Fruit fly (Drosophila melanogaster) whole organism, prepupa: ENCODE measurements around the gene HGTX.

Experiments used
- Blimp-1 ChIP-seq: fragments of 200-800 bp; sonication (Bioruptor generic); optimal IDR thresholded peaks from 3 replicates; lab custom pipeline; 2017; ENCODE audit warnings: missing biosample characterization, missing genetic modification characterization, mild to moderate bottlenecking, moderate library complexity, missing genetic modification reagents
- CG10631 ChIP-seq: fragments of 200-800 bp; sonication (Bioruptor generic); optimal IDR thresholded peaks from 2 replicates; lab custom pipeline; 2016; ENCODE audit warnings: missing biosample characterization, missing genetic modification characterization
- CG11902 ChIP-seq: fragments of 200-800 bp; sonication (Bioruptor generic); optimal IDR thresholded peaks from 3 replicates; lab custom pipeline; 2016; ENCODE audit warnings: missing biosample characterization, missing genetic modification characterization
- CG16779 ChIP-seq: fragments of 200-800 bp; sonication (Bioruptor generic); optimal IDR thresholded peaks from 3 replicates; lab custom pipeline; 2017; ENCODE audit warnings: missing biosample characterization, mild to moderate bottlenecking, missing genetic modification characterization
- CG31627 ChIP-seq: fragments of 200-800 bp; sonication (Bioruptor generic); optimal IDR thresholded peaks from 3 replicates; lab custom pipeline; 2016; ENCODE audit warnings: missing biosample characterization, missing genetic modification characterization
- CG34406 ChIP-seq: fragments of 200-800 bp; sonication (Bioruptor generic); optimal IDR thresholded peaks from 3 replicates; lab custom pipeline; 2016; ENCODE audit warnings: missing biosample characterization, missing genetic modification characterization
- CG4318 ChIP-seq: fragments of 200-800 bp; sonication (Bioruptor generic); optimal IDR thresholded peaks from 3 replicates; lab custom pipeline; 2017; ENCODE audit warnings: missing biosample characterization, mild to moderate bottlenecking, missing genetic modification characterization
- CG6163 ChIP-seq: fragments of 200-800 bp; sonication (Bioruptor generic); IDR thresholded peaks from 3 replicates; pipeline ENCODE4 v1.3.6; 2022; ENCODE audit warnings: missing biosample characterization, missing genetic modification characterization
- CG6276 ChIP-seq: fragments of 200-800 bp; sonication (Bioruptor generic); optimal IDR thresholded peaks from 2 replicates; lab custom pipeline; 2017; ENCODE audit warnings: missing biosample characterization, mild to moderate bottlenecking, missing genetic modification characterization
- CG6792 ChIP-seq: fragments of 200-800 bp; sonication (Bioruptor generic); optimal IDR thresholded peaks from 3 replicates; lab custom pipeline; 2016; ENCODE audit warnings: missing biosample characterization, missing genetic modification characterization
- CG6854 ChIP-seq: fragments of 200-800 bp; sonication (Bioruptor generic); optimal IDR thresholded peaks from 2 replicates; lab custom pipeline; 2017; ENCODE audit warnings: missing biosample characterization, mild to moderate bottlenecking, missing genetic modification characterization
- CG8119 ChIP-seq: fragments of 200-800 bp; sonication (Bioruptor generic); IDR thresholded peaks from 3 replicates; pipeline ENCODE4 v1.3.6; 2022; ENCODE audit warnings: missing biosample characterization, missing genetic modification characterization
- CG8319 ChIP-seq: fragments of 200-800 bp; sonication (Bioruptor generic); optimal IDR thresholded peaks from 3 replicates; lab custom pipeline; 2016; ENCODE audit warnings: missing biosample characterization, missing genetic modification characterization
- CG8632 ChIP-seq: fragments of 200-800 bp; sonication (Bioruptor generic); optimal IDR thresholded peaks from 3 replicates; lab custom pipeline; 2016; ENCODE audit warnings: missing biosample characterization, missing genetic modification characterization
- Eip75B ChIP-seq: fragments of 200-800 bp; sonication (Bioruptor generic); optimal IDR thresholded peaks from 3 replicates; lab custom pipeline; 2016; ENCODE audit warnings: missing biosample characterization, missing genetic modification characterization
- Eip93F ChIP-seq: fragments of 200-800 bp; sonication (Bioruptor generic); optimal IDR thresholded peaks from 2 replicates; lab custom pipeline; 2016; ENCODE audit warnings: missing biosample characterization, mild to moderate bottlenecking, missing genetic modification characterization
- Ets21C ChIP-seq: fragments of 200-800 bp; sonication (Bioruptor generic); optimal IDR thresholded peaks from 3 replicates; lab custom pipeline; 2016; ENCODE audit warnings: missing biosample characterization, missing genetic modification characterization
- Ets96B ChIP-seq: fragments of 200-800 bp; optimal IDR thresholded peaks from 2 replicates; lab custom pipeline; 2019; ENCODE audit warnings: missing biosample characterization, mild to moderate bottlenecking, missing genetic modification characterization, moderate library complexity
- Gug ChIP-seq: fragments of 200-800 bp; sonication (Bioruptor generic); IDR thresholded peaks from 2 replicates; pipeline ENCODE4 v1.3.6; 2022; ENCODE audit warnings: missing biosample characterization, missing genetic modification characterization
- Hr39 ChIP-seq: fragments of 200-800 bp; sonication (Bioruptor generic); optimal IDR thresholded peaks from 2 replicates; lab custom pipeline; 2016; ENCODE audit warnings: missing biosample characterization, missing genetic modification characterization
- Hr4 ChIP-seq: fragments of 200-800 bp; sonication (Bioruptor generic); optimal IDR thresholded peaks from 3 replicates; lab custom pipeline; 2016; ENCODE audit warnings: missing biosample characterization, missing genetic modification characterization
- Sox102F ChIP-seq: fragments of 200-800 bp; sonication (Bioruptor generic); optimal IDR thresholded peaks from 2 replicates; lab custom pipeline; 2016; ENCODE audit warnings: missing biosample characterization, mild to moderate bottlenecking, missing genetic modification characterization
- cyc ChIP-seq: fragments of 200-800 bp; sonication (Bioruptor generic); optimal IDR thresholded peaks from 3 replicates; lab custom pipeline; 2016; ENCODE audit warnings: missing biosample characterization, missing genetic modification characterization
- eg ChIP-seq: fragments of 200-800 bp; sonication (Bioruptor generic); IDR thresholded peaks from 3 replicates; pipeline ENCODE4 v1.3.6; 2022; ENCODE audit warnings: missing biosample characterization, missing genetic modification characterization
- esn ChIP-seq: fragments of 200-800 bp; sonication (Bioruptor generic); optimal IDR thresholded peaks from 2 replicates; lab custom pipeline; 2016; ENCODE audit warnings: missing biosample characterization, mild to moderate bottlenecking, missing genetic modification characterization, moderate library complexity
- fd59A ChIP-seq: fragments of 200-800 bp; sonication (Bioruptor generic); optimal IDR thresholded peaks from 2 replicates; lab custom pipeline; 2017; ENCODE audit warnings: missing biosample characterization, mild to moderate bottlenecking, missing genetic modification characterization, missing genetic modification reagents
- fd85E ChIP-seq: fragments of 200-800 bp; sonication (Bioruptor generic); optimal IDR thresholded peaks from 3 replicates; lab custom pipeline; 2016; ENCODE audit warnings: missing biosample characterization, missing genetic modification characterization
- fkh ChIP-seq: fragments of 200-800 bp; sonication (Bioruptor generic); optimal IDR thresholded peaks from 3 replicates; lab custom pipeline; 2017; ENCODE audit warnings: missing biosample characterization, mild to moderate bottlenecking, missing genetic modification characterization, moderate library complexity
- net ChIP-seq: fragments of 200-800 bp; sonication (Bioruptor generic); optimal IDR thresholded peaks from 3 replicates; lab custom pipeline; 2016; ENCODE audit warnings: missing biosample characterization, missing genetic modification characterization
- salr ChIP-seq, 2 experiments: fragments of 200-800 bp; sonication (Bioruptor generic); optimal IDR thresholded peaks; 3 replicates each; lab custom pipeline; 2016 to 2018; ENCODE audit warnings: missing biosample characterization in 2 of 2, missing genetic modification characterization in 2 of 2, mild to moderate bottlenecking in 1 of 2
- svp ChIP-seq: fragments of 200-800 bp; sonication (Bioruptor generic); peaks from one replicate; lab custom pipeline; 2016; ENCODE audit warnings: missing biosample characterization, missing genetic modification characterization
- topi ChIP-seq: fragments of 200-800 bp; sonication (Bioruptor generic); optimal IDR thresholded peaks from 3 replicates; lab custom pipeline; 2016; ENCODE audit warnings: missing biosample characterization, missing genetic modification characterization
- vri ChIP-seq: fragments of 200-800 bp; sonication (Bioruptor generic); optimal IDR thresholded peaks from 3 replicates; lab custom pipeline; 2016; ENCODE audit warnings: missing biosample characterization, mild to moderate bottlenecking, missing genetic modification characterization

The HGTX gene

DNA sequence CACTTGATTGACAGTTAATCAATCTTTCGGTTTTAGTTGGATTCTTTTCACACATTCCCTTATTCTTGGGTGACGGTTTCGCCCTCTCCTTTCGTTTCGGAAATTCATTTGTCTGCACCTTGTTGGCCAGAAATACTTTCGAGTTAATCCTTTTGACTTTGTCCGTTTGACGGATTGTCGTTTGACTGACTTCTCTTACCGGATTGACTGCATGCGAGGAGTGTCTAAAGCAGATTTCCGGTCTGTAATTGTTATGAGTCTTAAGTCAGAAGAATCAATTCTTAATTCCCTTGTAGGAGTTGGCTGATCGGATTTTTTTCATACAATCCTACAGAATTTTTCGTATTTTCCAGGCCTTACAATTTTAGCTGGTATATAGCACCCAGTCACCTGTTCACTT lies 16.6 kb downstream of the HGTX start:
- TF ChIP-seq fd59A (GFP tag; lab: Kevin White, UChicago) (no peak), CG8632 (no peak), CG6276 (no peak), Hr4 (GFP tag; lab: Kevin White, UChicago) (no peak), CG16779 (no peak), CG6163 (GFP tag; lab: Robert Waterston, UW) (no peak), Sox102F (GFP tag; lab: Kevin White, UChicago) (no peak), net (GFP tag; lab: Kevin White, UChicago) (no peak), salr (GFP tag; optimal IDR thresholded peaks at IDR 0.05; lab: Kevin White, UChicago) (no peak), Blimp-1 (GFP tag; lab: Kevin White, UChicago) (no peak), eg (GFP tag; lab: Robert Waterston, UW) (no peak), Ets96B (tag; lab: Kevin White, UChicago) (no peak)

- TF ChIP-seq salr (GFP tag; optimal IDR thresholded peaks at IDR 0.05; lab: Kevin White, UChicago), result no peak
- no peak for TF ChIP-seq CG8319 (GFP tag; lab: Kevin White, UChicago)
- TF ChIP-seq eg (GFP tag; lab: Robert Waterston, UW), result no peak
- TF ChIP-seq cyc (GFP tag; lab: Kevin White, UChicago), result no peak
- no peak for TF ChIP-seq CG31627 (GFP tag; lab: Kevin White, UChicago)
- no peak for TF ChIP-seq esn (GFP tag; lab: Kevin White, UChicago)
- TF ChIP-seq Hr39 (GFP tag; lab: Kevin White, UChicago), result no peak
- TF ChIP-seq fd85E (GFP tag; lab: Kevin White, UChicago), result no peak
- no peak for TF ChIP-seq CG4318 (GFP tag; lab: Kevin White, UChicago)
- TF ChIP-seq Eip75B (GFP tag; lab: Kevin White, UChicago), result no peak
- no peak for TF ChIP-seq CG34406 (GFP tag; lab: Kevin White, UChicago)
- TF ChIP-seq CG6854, result no peak
- TF ChIP-seq Gug (GFP tag; lab: Robert Waterston, UW), result no peak
- TF ChIP-seq, all 60 proteins: peak for 0
These were observed 19.0 kb downstream of the HGTX start for dm6 chr3L:14580294-14580693.

dm6 chr3L:14578896-14579295 lies 20.4 kb downstream of the HGTX start:
- TF ChIP-seq svp (GFP tag; lab: Kevin White, UChicago), result peak; percentile 24
- TF ChIP-seq fkh (GFP tag; lab: Kevin White, UChicago), result peak; percentile 10
- no peak for TF ChIP-seq CG8119

- no peak for TF ChIP-seq vri
- no peak for TF ChIP-seq CG10631
- no peak for TF ChIP-seq topi
- no peak for TF ChIP-seq CG11902 (GFP tag; lab: Kevin White, UChicago)
- TF ChIP-seq CG16779, result no peak
These were observed 23.4 kb downstream of the HGTX start for dm6 chr3L:14575974-14576373.

DNA sequence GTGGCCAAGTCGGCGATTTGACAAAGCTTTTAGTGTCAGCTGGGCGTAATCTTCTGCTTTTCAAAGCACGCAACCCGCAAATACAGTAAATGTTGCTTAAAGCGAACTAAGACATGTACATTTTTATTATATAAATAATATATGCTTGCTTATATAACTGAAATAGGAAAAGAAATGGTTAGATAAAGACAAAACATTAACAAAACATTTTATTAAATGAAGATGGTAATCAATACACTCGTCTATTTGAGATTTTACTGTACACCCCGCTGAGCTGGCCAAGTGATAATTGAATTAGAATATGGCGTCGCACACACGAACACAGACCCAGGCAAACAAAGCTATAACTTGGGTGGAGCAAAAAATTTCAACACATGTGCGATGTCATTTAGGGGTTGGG lies 24.7 kb downstream of the HGTX start:
- TF ChIP-seq Eip93F (GFP tag; lab: Kevin White, UChicago) (no peak), Ets21C (GFP tag; lab: Kevin White, UChicago) (no peak), vri (no peak), CG8632 (no peak), CG6792 (GFP tag; lab: Kevin White, UChicago) (no peak)
